Worm (Caenorhabditis elegans) whole organism, L1 larva: ENCODE measurements around the gene R09E10.5.

Experiments
- ceh-82 ChIP-seq, 3 experiments: fragments of 150-350 bp in 1 of 3; sonication (generic microtip) in 2 of 3; optimal IDR thresholded peaks; 2 replicates each; lab custom pipeline; 2014 to 2017; ENCODE audit warnings: missing biosample characterization in 3 of 3, missing genetic modification characterization in 3 of 3
- ceh-90 ChIP-seq: sonication (generic microtip); optimal IDR thresholded peaks from 2 replicates; lab custom pipeline; 2016; ENCODE audit warnings: missing genetic modification characterization, missing compliant biosample characterization
- fkh-4 ChIP-seq: sonication (generic microtip); optimal IDR thresholded peaks from 2 replicates; lab custom pipeline; 2016; ENCODE audit warnings: missing compliant biosample characterization, missing genetic modification characterization, borderline replicate concordance
- lin-14 ChIP-seq: fragments of 200-800 bp; sonication (Bioruptor generic); optimal IDR thresholded peaks from 2 replicates; lab custom pipeline; 2018; ENCODE audit warnings: mild to moderate bottlenecking, missing genetic modification characterization, moderate library complexity, missing compliant biosample characterization
- lin-15B ChIP-seq: fragments of 150-350 bp; sonication (generic microtip); optimal IDR thresholded peaks from 3 replicates; lab custom pipeline; 2014; ENCODE audit warnings: missing biosample characterization, missing genetic modification characterization
- lin-39 ChIP-seq: fragments of 150-350 bp; optimal IDR thresholded peaks from 2 replicates; lab custom pipeline; 2014; ENCODE audit warnings: missing biosample characterization, missing genetic modification reagents, missing genetic modification characterization
- lir-3 ChIP-seq: sonication (generic microtip); optimal IDR thresholded peaks from 2 replicates; lab custom pipeline; 2016; ENCODE audit warnings: mild to moderate bottlenecking, missing genetic modification characterization, moderate library complexity, missing compliant biosample characterization; ENCODE audit not compliant: poor library complexity
- lsy-2 ChIP-seq, 2 experiments: fragments of 150-350 bp; optimal IDR thresholded peaks; 2 replicates each; lab custom pipeline; 2014; ENCODE audit warnings: missing biosample characterization in 2 of 2, missing genetic modification characterization in 2 of 2
- nhr-28 ChIP-seq: fragments of 150-350 bp; optimal IDR thresholded peaks from 2 replicates; lab custom pipeline; 2014; ENCODE audit warnings: missing biosample characterization, missing genetic modification characterization
- nhr-76 ChIP-seq: sonication (generic microtip); optimal IDR thresholded peaks from 2 replicates; lab custom pipeline; 2017; ENCODE audit warnings: missing biosample characterization, missing genetic modification characterization
- nhr-77 ChIP-seq: fragments of 150-350 bp; optimal IDR thresholded peaks from 2 replicates; lab custom pipeline; 2014; ENCODE audit warnings: missing biosample characterization, missing genetic modification characterization
- rnt-1 ChIP-seq: sonication (generic microtip); optimal IDR thresholded peaks from 2 replicates; lab custom pipeline; 2016; ENCODE audit warnings: mild to moderate bottlenecking, missing genetic modification characterization, moderate library complexity, missing compliant biosample characterization
- unc-130 ChIP-seq: fragments of 150-350 bp; optimal IDR thresholded peaks from 2 replicates; lab custom pipeline; 2017; ENCODE audit warnings: missing biosample characterization, missing genetic modification characterization, inconsistent platforms
- ztf-11 ChIP-seq, 2 experiments: sonication (generic microtip); optimal IDR thresholded peaks; 2 replicates each; lab custom pipeline; 2016 to 2017; ENCODE audit warnings: missing genetic modification characterization in 2 of 2, missing biosample characterization in 1 of 2, missing compliant biosample characterization in 1 of 2

DNA sequence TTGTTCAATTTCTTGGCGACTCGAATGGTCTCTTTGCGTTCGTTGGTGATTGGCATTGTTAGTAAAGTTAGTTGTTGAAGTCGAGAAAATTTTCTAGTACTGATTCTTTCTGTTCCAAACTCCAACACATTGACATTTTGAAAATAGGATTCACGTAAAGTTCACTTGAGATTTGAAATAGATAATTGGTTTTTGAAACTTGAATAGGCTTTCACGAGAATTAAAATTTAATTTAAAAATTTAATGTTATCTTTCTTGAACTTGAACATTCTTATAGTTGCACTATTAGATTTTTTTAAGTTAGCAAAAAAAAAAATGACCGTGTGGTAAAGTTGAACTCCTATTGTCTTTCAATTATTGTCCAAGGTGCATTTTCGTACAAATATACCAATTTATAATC lies 8.1 kb downstream of the R09E10.5 start, which contains the start of gene R09E10.6:
- TF ChIP-seq ztf-11 (tag; optimal IDR thresholded peaks at IDR 0.05; lab: Kevin White, UChicago) (no peak), nhr-28 (tag; lab: Kevin White, UChicago) (no peak), lin-39 (no peak), rnt-1 (no peak), lin-14 (GFP tag; lab: Kevin White, UChicago) (no peak), lin-15B (tag; lab: Kevin White, UChicago) (no peak), lir-3 (no peak), fkh-4 (tag; lab: Kevin White, UChicago) (no peak), ceh-90 (tag; lab: Kevin White, UChicago) (no peak), nhr-77 (tag; lab: Kevin White, UChicago) (no peak), unc-130 (no peak), nhr-76 (no peak), ceh-82 (tag; optimal IDR thresholded peaks at IDR 0.05; lab: Kevin White, UChicago) (no peak), lsy-2 (tag; optimal IDR thresholded peaks at IDR 0.05; lab: Kevin White, UChicago) (no peak)
